Worm (Caenorhabditis elegans) whole organism, L3 larva: ENCODE data around the gene W08G11.5.

Experiments
- ama-1 ChIP-seq: fragments of 150-350 bp; optimal IDR thresholded peaks from 2 replicates; lab custom pipeline; 2018
- ceh-82 ChIP-seq: fragments of 150-350 bp; optimal IDR thresholded peaks from 2 replicates; lab custom pipeline; 2014; ENCODE audit warnings: missing biosample characterization, missing genetic modification characterization
- nhr-11 ChIP-seq: fragments of 150-350 bp; optimal IDR thresholded peaks from 2 replicates; lab custom pipeline; 2014; ENCODE audit warnings: missing biosample characterization, missing genetic modification characterization

- TF ChIP-seq nhr-11 (tag; lab: Kevin White, UChicago) (no peak), ceh-82 (tag; lab: Kevin White, UChicago) (no peak), ama-1 (lab: Kevin White, UChicago) (no peak)
Observed at ce11 chrV:16395131-16395530, 48.8 kb upstream of the W08G11.5 start, which contains the start of gene F13A7.11.
